Worm (Caenorhabditis elegans): ENCODE data around the gene ccm-2.

Gene ccm-2

DNA sequence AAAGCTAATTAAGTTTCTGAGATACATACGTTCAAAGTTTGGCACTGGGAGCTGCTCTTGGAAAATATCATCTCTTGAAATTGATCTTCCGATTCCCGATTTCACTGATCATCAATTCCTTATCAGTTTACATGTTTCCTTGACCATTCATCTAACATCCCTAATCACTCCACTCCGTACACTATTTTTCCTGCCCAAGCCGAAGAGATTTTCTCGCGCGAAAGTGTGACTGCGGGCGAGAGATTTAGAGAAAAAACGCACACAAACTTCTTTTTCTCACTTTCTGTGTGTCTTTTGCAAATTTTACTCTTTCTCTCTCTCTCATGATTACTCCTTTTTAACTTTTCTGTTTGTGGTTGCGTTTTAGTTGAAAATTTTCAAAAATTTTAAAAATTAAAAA lies 2.7 kb downstream of the ccm-2 start (continued):
- TF ChIP-seq nhr-76 (tag; optimal IDR thresholded peaks at IDR 0.05) (no peak), ZK546.5 (tag; optimal IDR thresholded peaks at IDR 0.05) (no peak), elt-3 (tag; optimal IDR thresholded peaks at IDR 0.05) (peak in 2 of 3 experiments; percentile 35 to 65), ztf-11 (tag; optimal IDR thresholded peaks at IDR 0.05) (no peak), nhr-67 (tag; optimal IDR thresholded peaks at IDR 0.05) (no peak), nhr-77 (tag; optimal IDR thresholded peaks at IDR 0.05) (no peak), pha-4 (tag; optimal IDR thresholded peaks at IDR 0.05) (peak; percentile 76), zag-1 (tag; optimal IDR thresholded peaks at IDR 0.05) (no peak), nhr-25 (tag; optimal IDR thresholded peaks at IDR 0.05) (peak; percentile 0), mdl-1 (tag; optimal IDR thresholded peaks at IDR 0.05) (no peak), elt-2 (tag; optimal IDR thresholded peaks at IDR 0.05) (peak; percentile 83), ceh-9 (tag; optimal IDR thresholded peaks at IDR 0.05) (no peak), nhr-12 (tag; optimal IDR thresholded peaks at IDR 0.05) (no peak), hmg-11 (tag; optimal IDR thresholded peaks at IDR 0.05) (peak; percentile 33), lsy-12 (tag; optimal IDR thresholded peaks at IDR 0.05) (no peak), nhr-28 (tag; optimal IDR thresholded peaks at IDR 0.05) (no peak), lin-15B (tag; optimal IDR thresholded peaks at IDR 0.05) (peak; percentile 36)

ce11 chrIV:1838583-1838982 lies 4.2 kb downstream of the ccm-2 start:
- TF ChIP-seq aly-2 (tag; optimal IDR thresholded peaks at IDR 0.05), result no peak
- no peak for TF ChIP-seq fkh-10 (GFP tag; optimal IDR thresholded peaks at IDR 0.05)
- TF ChIP-seq nhr-11 (tag; optimal IDR thresholded peaks at IDR 0.05), result no peak
- TF ChIP-seq nhr-43 (tag; optimal IDR thresholded peaks at IDR 0.05; ENCODE audit: poor library complexity, severe bottlenecking), result no peak
- no peak for TF ChIP-seq nhr-67 (tag; optimal IDR thresholded peaks at IDR 0.05)
- no peak for TF ChIP-seq mml-1 (tag; optimal IDR thresholded peaks at IDR 0.05)
- no peak for TF ChIP-seq egl-27 (tag; optimal IDR thresholded peaks at IDR 0.05)
- no peak for TF ChIP-seq ceh-16 (tag; optimal IDR thresholded peaks at IDR 0.05)
- TF ChIP-seq ztf-4 (tag; optimal IDR thresholded peaks at IDR 0.05), result no peak
- no peak for TF ChIP-seq ztf-11 (tag; optimal IDR thresholded peaks at IDR 0.05)
- TF ChIP-seq pha-4 (tag; optimal IDR thresholded peaks at IDR 0.05), result peak; percentile 33
- TF ChIP-seq eor-1 (tag; optimal IDR thresholded peaks at IDR 0.05), result no peak
- TF ChIP-seq nhr-12 (tag; optimal IDR thresholded peaks at IDR 0.05), result no peak
- TF ChIP-seq elt-3 (tag; optimal IDR thresholded peaks at IDR 0.05), result no peak
- TF ChIP-seq lin-15B (tag; optimal IDR thresholded peaks at IDR 0.05), result no peak
- no peak for TF ChIP-seq nhr-28 (tag; optimal IDR thresholded peaks at IDR 0.05)
- TF ChIP-seq jun-1 (tag; optimal IDR thresholded peaks at IDR 0.05), result no peak
- TF ChIP-seq hmg-11 (tag; optimal IDR thresholded peaks at IDR 0.05), result peak; percentile 46
- TF ChIP-seq ama-1 (optimal IDR thresholded peaks at IDR 0.05), result no peak
- no peak for TF ChIP-seq tbx-2 (tag; optimal IDR thresholded peaks at IDR 0.05)
- no peak for TF ChIP-seq skn-1 (tag; optimal IDR thresholded peaks at IDR 0.05)
- TF ChIP-seq pqm-1 (tag; optimal IDR thresholded peaks at IDR 0.05), result no peak
- TF ChIP-seq nhr-23 (tag; optimal IDR thresholded peaks at IDR 0.05), result no peak
- no peak for TF ChIP-seq lin-39 (tag; optimal IDR thresholded peaks at IDR 0.05)
- TF ChIP-seq nhr-25 (tag; optimal IDR thresholded peaks at IDR 0.05), result peak; percentile 32
- peak; percentile 36 for TF ChIP-seq nfya-1 (tag; optimal IDR thresholded peaks at IDR 0.05; ENCODE audit: insufficient read depth)
- TF ChIP-seq R02D3.7 (tag; optimal IDR thresholded peaks at IDR 0.05), result no peak
- TF ChIP-seq elt-2 (tag; optimal IDR thresholded peaks at IDR 0.05), result peak; percentile 2
- TF ChIP-seq ceh-9 (tag; optimal IDR thresholded peaks at IDR 0.05), result no peak

- TF ChIP-seq jun-1 (tag; optimal IDR thresholded peaks at IDR 0.05) (no peak), hmg-11 (tag; optimal IDR thresholded peaks at IDR 0.05) (peak; percentile 69), lin-39 (tag; optimal IDR thresholded peaks at IDR 0.05) (peak; percentile 64), nfya-1 (tag; optimal IDR thresholded peaks at IDR 0.05; ENCODE audit: insufficient read depth) (peak; percentile 31)
Measured at ce11 chrIV:1842314-1842713, 7.9 kb downstream of the ccm-2 start.

DNA sequence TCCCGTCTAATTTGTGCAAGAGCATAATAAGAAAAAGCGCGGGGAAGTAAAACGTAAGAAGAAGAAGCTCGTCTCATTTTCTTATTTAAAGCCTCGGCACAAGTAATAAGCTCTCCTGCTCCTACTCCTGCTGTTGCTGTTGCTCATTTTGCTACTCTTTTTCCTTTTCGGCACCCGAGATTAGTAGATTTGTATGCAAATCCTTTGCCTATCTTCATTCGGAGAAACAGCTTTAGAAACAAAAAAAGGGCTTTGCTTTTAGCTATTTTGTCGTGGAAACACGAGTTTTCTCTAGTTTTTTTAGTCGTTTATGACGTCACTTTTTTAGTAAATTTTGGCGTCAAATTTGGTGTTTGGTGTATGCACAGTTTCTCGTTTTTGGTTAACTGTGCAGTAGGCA lies 9.2 kb downstream of the ccm-2 start:
- TF ChIP-seq unc-62 (GFP tag; optimal IDR thresholded peaks at IDR 0.05), result no peak
- TF ChIP-seq ztf-4 (tag; optimal IDR thresholded peaks at IDR 0.05), result no peak
- no peak for TF ChIP-seq elt-3 (tag; optimal IDR thresholded peaks at IDR 0.05)
- no peak for TF ChIP-seq ceh-28 (tag; optimal IDR thresholded peaks at IDR 0.05)
- no peak for TF ChIP-seq pqm-1 (tag; optimal IDR thresholded peaks at IDR 0.05)
- no peak for TF ChIP-seq nhr-76 (tag; optimal IDR thresholded peaks at IDR 0.05)
- TF ChIP-seq elt-1 (tag; optimal IDR thresholded peaks at IDR 0.05), result no peak
- no peak for TF ChIP-seq nhr-25 (tag; optimal IDR thresholded peaks at IDR 0.05)
- TF ChIP-seq ZK546.5 (tag; optimal IDR thresholded peaks at IDR 0.05), result no peak
- TF ChIP-seq skn-1 (tag; optimal IDR thresholded peaks at IDR 0.05), result no peak
- no peak for TF ChIP-seq lin-39 (tag; optimal IDR thresholded peaks at IDR 0.05)
- TF ChIP-seq elt-2 (tag; optimal IDR thresholded peaks at IDR 0.05), result no peak
- TF ChIP-seq nhr-23 (tag; optimal IDR thresholded peaks at IDR 0.05), result no peak
- no peak for TF ChIP-seq nhr-43 (tag; optimal IDR thresholded peaks at IDR 0.05; ENCODE audit: poor library complexity, severe bottlenecking)
